Worm (Caenorhabditis elegans) whole organism, L2 larva: ENCODE results near the gene srz-24.

Source experiments
- nhr-23 ChIP-seq: fragments of 150-350 bp; optimal IDR thresholded peaks from 2 replicates; lab custom pipeline; 2014; ENCODE audit warnings: missing biosample characterization, missing genetic modification reagents, missing genetic modification characterization
- nhr-25 ChIP-seq: fragments of 150-350 bp; sonication (generic microtip); optimal IDR thresholded peaks from 3 replicates; lab custom pipeline; 2014; ENCODE audit warnings: missing biosample characterization, missing genetic modification characterization

ce11 chrIV:4992089-4992488, 11.2 kb upstream of the srz-24 start, which contains the start of gene str-162:
- TF ChIP-seq nhr-23 (no peak), nhr-25 (no peak)
